Fruit fly (Drosophila melanogaster): ENCODE results near the gene pyx.

Gene pyx

dm6 chr3L:224004-224951 lies 1.4 kb upstream of the pyx start (continued):
- TF ChIP-seq CG7368 (GFP tag; optimal IDR thresholded peaks at IDR 0.05) (peak; percentile 26), Met (GFP tag; optimal IDR thresholded peaks at IDR 0.05) (peak; percentile 1), cyc (GFP tag; optimal IDR thresholded peaks at IDR 0.05) (no peak), Hr4 (GFP tag; optimal IDR thresholded peaks at IDR 0.05) (no peak), Smox (GFP tag; optimal IDR thresholded peaks at IDR 0.05) (no peak), achi (GFP tag; optimal IDR thresholded peaks at IDR 0.05) (no peak), Gug (GFP tag; IDR thresholded peaks at IDR 0.05) (no peak), eg (GFP tag; IDR thresholded peaks at IDR 0.05) (peak; percentile 42; the same call in 2 of the 3 replicates), CG16779 (tag; optimal IDR thresholded peaks at IDR 0.05) (no peak), CG15336 (GFP tag; IDR thresholded peaks at IDR 0.05) (peak; percentile 8; the same call in 1 of the 2 replicates), CG11294 (GFP tag; IDR thresholded peaks at IDR 0.05) (no peak), Eip75B (GFP tag; optimal IDR thresholded peaks at IDR 0.05) (no peak), dac (GFP tag; optimal IDR thresholded peaks at IDR 0.05) (no peak), fd85E (GFP tag; optimal IDR thresholded peaks at IDR 0.05) (no peak)

dm6 chr3L:217480-218118 lies 5.3 kb downstream of the pyx start, which contains the start of gene CG13877:
CG13877 (plus strand) TSS chr3L:218068.
- TF ChIP-seq svp (GFP tag), result peak; percentile 92
- TF ChIP-seq CG32006 (GFP tag; optimal IDR thresholded peaks at IDR 0.05), result no peak
- TF ChIP-seq Ets96B (tag; optimal IDR thresholded peaks at IDR 0.05), result no peak

- TF ChIP-seq OdsH (GFP tag; optimal IDR thresholded peaks at IDR 0.05), result no peak
- TF ChIP-seq acj6 (GFP tag; optimal IDR thresholded peaks at IDR 0.05), result no peak
- no peak for TF ChIP-seq CG34406 (GFP tag; optimal IDR thresholded peaks at IDR 0.05)
These were observed 6.5 kb downstream of the pyx start, which contains the start of gene Kaz1-ORFB for dm6 chr3L:216325-216724. Kaz1-ORFB (plus strand) TSS chr3L:216625.

dm6 chr3L:212520-212919 lies 10.3 kb downstream of the pyx start, which contains the start of the genes thoc7 and Dis3l2:
thoc7 (minus strand) TSS chr3L:212687.
Dis3l2 (plus strand) TSS chr3L:212709.
- TF ChIP-seq svp (GFP tag), result no peak
- no peak for TF ChIP-seq CG6276 (GFP tag; optimal IDR thresholded peaks at IDR 0.05)
- TF ChIP-seq CG10669 (GFP tag; optimal IDR thresholded peaks at IDR 0.05), result no peak
- no peak for TF ChIP-seq CG32006 (GFP tag; optimal IDR thresholded peaks at IDR 0.05)
- no peak for TF ChIP-seq CG16779 (tag; optimal IDR thresholded peaks at IDR 0.05)
- TF ChIP-seq net (GFP tag; optimal IDR thresholded peaks at IDR 0.05), result no peak
- TF ChIP-seq Lpt (GFP tag; optimal IDR thresholded peaks at IDR 0.05), result no peak
- TF ChIP-seq Met (GFP tag; optimal IDR thresholded peaks at IDR 0.05), result no peak
- no peak for TF ChIP-seq Hr38 (GFP tag; optimal IDR thresholded peaks at IDR 0.05)
- no peak for TF ChIP-seq CG6163 (GFP tag; IDR thresholded peaks at IDR 0.05)
- TF ChIP-seq CG3919 (GFP tag; optimal IDR thresholded peaks at IDR 0.05), result no peak
- no peak for TF ChIP-seq CG10631 (GFP tag; optimal IDR thresholded peaks at IDR 0.05)
- no peak for TF ChIP-seq CG34406 (GFP tag; optimal IDR thresholded peaks at IDR 0.05)

- TF ChIP-seq CG15336 (GFP tag; IDR thresholded peaks at IDR 0.05) (peak; percentile 27; the same call in 1 of the 2 replicates), CG3032 (tag; optimal IDR thresholded peaks at IDR 0.05) (peak; percentile 20), CG32006 (GFP tag; optimal IDR thresholded peaks at IDR 0.05) (no peak)
These were observed 11.7 kb downstream of the pyx start, which contains the start of gene Prp4k for dm6 chr3L:211200-211599. Prp4k (minus strand) TSS chr3L:211457.
